Fruit fly (Drosophila melanogaster) whole organism, embryonic: ENCODE results near the gene ND-30.

Experiments used
- Abd-B ChIP-seq: fragments of 200-800 bp; sonication (Bioruptor generic); optimal IDR thresholded peaks from 2 replicates; lab custom pipeline; 2018; ENCODE audit warnings: missing biosample characterization, mild to moderate bottlenecking, missing genetic modification characterization, moderate library complexity
- Ada2b ChIP-seq: fragments of 200-800 bp; sonication (Bioruptor generic); IDR thresholded peaks from 2 replicates; pipeline ENCODE4 v1.3.6; 2022; ENCODE audit warnings: missing biosample characterization, missing genetic modification characterization
- Antp ChIP-seq: fragments of 200-800 bp; sonication (Bioruptor generic); optimal IDR thresholded peaks from 3 replicates; lab custom pipeline; 2016; ENCODE audit warnings: missing biosample characterization, missing genetic modification characterization
- Awh ChIP-seq: fragments of 200-800 bp; sonication (Bioruptor generic); IDR thresholded peaks from 2 replicates; pipeline ENCODE4, ENCODE4 v1.3.6; 2022; ENCODE audit warnings: missing biosample characterization, missing genetic modification characterization
- Blimp-1 ChIP-seq: fragments of 200-800 bp; sonication (Bioruptor generic); optimal IDR thresholded peaks from 3 replicates; lab custom pipeline; 2018; ENCODE audit warnings: missing biosample characterization, missing genetic modification characterization, mild to moderate bottlenecking, moderate library complexity, missing genetic modification reagents
- CG1024 ChIP-seq: fragments of 200-800 bp; sonication (Bioruptor generic); IDR thresholded peaks from 2 replicates; pipeline ENCODE4 v1.3.6; 2022; ENCODE audit warnings: missing biosample characterization, missing genetic modification characterization
- CG10321 ChIP-seq: fragments of 200-800 bp; sonication (Bioruptor generic); IDR thresholded peaks from 2 replicates; pipeline ENCODE4 v1.3.6; 2022; ENCODE audit warnings: missing biosample characterization, missing genetic modification characterization
- CG12155 ChIP-seq: fragments of 200-800 bp; sonication (Bioruptor generic); optimal IDR thresholded peaks from 3 replicates; lab custom pipeline; 2016; ENCODE audit warnings: missing biosample characterization, missing genetic modification characterization
- CG1233 ChIP-seq: fragments of 200-800 bp; sonication (Bioruptor generic); optimal IDR thresholded peaks from 4 replicates; lab custom pipeline; 2018; ENCODE audit warnings: missing biosample characterization, mild to moderate bottlenecking, missing genetic modification characterization
- CG13296 ChIP-seq: fragments of 200-800 bp; sonication (Bioruptor generic); optimal IDR thresholded peaks from 3 replicates; lab custom pipeline; 2018; ENCODE audit warnings: missing biosample characterization, mild to moderate bottlenecking, missing genetic modification characterization
- CG14965 ChIP-seq: fragments of 200-800 bp; sonication (Bioruptor generic); optimal IDR thresholded peaks from 2 replicates; lab custom pipeline; 2016; ENCODE audit warnings: missing biosample characterization, missing genetic modification characterization, borderline replicate concordance
- CG15479 ChIP-seq: fragments of 200-800 bp; sonication (Bioruptor generic); optimal IDR thresholded peaks from 3 replicates; lab custom pipeline; 2019; ENCODE audit warnings: missing biosample characterization, mild to moderate bottlenecking, missing genetic modification characterization, moderate library complexity
- CG15514 ChIP-seq: fragments of 200-800 bp; sonication (Bioruptor generic); optimal IDR thresholded peaks from 3 replicates; lab custom pipeline; 2017; ENCODE audit warnings: missing biosample characterization, missing genetic modification characterization, mild to moderate bottlenecking, moderate library complexity, missing genetic modification reagents
- CG18476 ChIP-seq: fragments of 200-800 bp; sonication (Bioruptor generic); optimal IDR thresholded peaks from 2 replicates; lab custom pipeline; 2016; ENCODE audit warnings: missing biosample characterization, mild to moderate bottlenecking, missing genetic modification characterization
- CG2116 ChIP-seq: fragments of 200-800 bp; sonication (Bioruptor generic); optimal IDR thresholded peaks from 3 replicates; lab custom pipeline; 2018; ENCODE audit warnings: missing biosample characterization, mild to moderate bottlenecking, missing genetic modification characterization
- CG2875 ChIP-seq: fragments of 200-800 bp; sonication (Bioruptor generic); optimal IDR thresholded peaks from 2 replicates; lab custom pipeline; 2017; ENCODE audit warnings: missing biosample characterization, mild to moderate bottlenecking, missing genetic modification characterization, missing genetic modification reagents
- CG3065 ChIP-seq: fragments of 200-800 bp; sonication (Bioruptor generic); optimal IDR thresholded peaks from 2 replicates; lab custom pipeline; 2016; ENCODE audit warnings: missing biosample characterization, missing genetic modification characterization
- CG3281 ChIP-seq: fragments of 200-800 bp; sonication (Bioruptor generic); optimal IDR thresholded peaks from 3 replicates; lab custom pipeline; 2017; ENCODE audit warnings: missing biosample characterization, mild to moderate bottlenecking, missing genetic modification characterization
- CG33557 ChIP-seq: fragments of 200-800 bp; sonication (Bioruptor generic); optimal IDR thresholded peaks from 2 replicates; lab custom pipeline; 2019; ENCODE audit warnings: missing biosample characterization, mild to moderate bottlenecking, missing genetic modification characterization, moderate library complexity
- CG42726 ChIP-seq: fragments of 200-800 bp; sonication (Bioruptor generic); IDR thresholded peaks from 2 replicates; pipeline ENCODE4 v1.3.6; 2022; ENCODE audit warnings: missing biosample characterization, missing genetic modification characterization; ENCODE audit not compliant: partially characterized antibody
- CG4360 ChIP-seq: fragments of 200-800 bp; sonication (Bioruptor generic); IDR thresholded peaks from 2 replicates; pipeline ENCODE4 v1.3.6; 2022; ENCODE audit warnings: missing biosample characterization, missing genetic modification characterization
- CG4424 ChIP-seq: fragments of 200-800 bp; sonication (Bioruptor generic); optimal IDR thresholded peaks from 3 replicates; lab custom pipeline; 2016; ENCODE audit warnings: missing biosample characterization, missing genetic modification characterization
- CG7357 ChIP-seq: fragments of 200-800 bp; sonication (Bioruptor generic); IDR thresholded peaks from 3 replicates; pipeline ENCODE4 v1.3.6; 2022; ENCODE audit warnings: missing biosample characterization, missing genetic modification characterization
- CG8281 ChIP-seq: fragments of 200-800 bp; sonication (Bioruptor generic); optimal IDR thresholded peaks from 2 replicates; lab custom pipeline; 2018; ENCODE audit warnings: missing biosample characterization, mild to moderate bottlenecking, missing genetic modification characterization, moderate library complexity
- CG8924 ChIP-seq: fragments of 200-800 bp; optimal IDR thresholded peaks from 3 replicates; lab custom pipeline; 2019; ENCODE audit warnings: missing biosample characterization, mild to moderate bottlenecking, missing genetic modification characterization, moderate library complexity
- CkIIα-i1 ChIP-seq: fragments of 200-800 bp; sonication (Bioruptor generic); IDR thresholded peaks from 2 replicates; pipeline ENCODE4 v1.3.6; 2022; ENCODE audit warnings: missing biosample characterization, missing genetic modification characterization
- Dip3 ChIP-seq: fragments of 200-800 bp; sonication (Bioruptor generic); optimal IDR thresholded peaks from 3 replicates; lab custom pipeline; 2016; ENCODE audit warnings: missing biosample characterization, missing genetic modification characterization
- HLH54F ChIP-seq: fragments of 200-800 bp; sonication (Bioruptor generic); optimal IDR thresholded peaks from 3 replicates; lab custom pipeline; 2016; ENCODE audit warnings: missing biosample characterization, missing genetic modification characterization
- MESR4 ChIP-seq: fragments of 200-800 bp; sonication (Bioruptor generic); optimal IDR thresholded peaks from 2 replicates; lab custom pipeline; 2018; ENCODE audit warnings: missing biosample characterization, mild to moderate bottlenecking, missing genetic modification characterization, moderate library complexity
- Med ChIP-seq: fragments of 200-800 bp; sonication (Bioruptor generic); peaks from one replicate; lab custom pipeline; 2016; ENCODE audit warnings: missing biosample characterization, missing genetic modification characterization, mild to moderate bottlenecking, inconsistent platforms, moderate library complexity
- NFAT ChIP-seq: fragments of 200-800 bp; sonication (Bioruptor generic); IDR thresholded peaks from 2 replicates; pipeline ENCODE4 v1.3.6; 2022; ENCODE audit warnings: missing biosample characterization, missing genetic modification characterization
- NfI ChIP-seq: fragments of 200-800 bp; sonication (Bioruptor generic); optimal IDR thresholded peaks from 3 replicates; lab custom pipeline; 2018; ENCODE audit warnings: missing biosample characterization, mild to moderate bottlenecking, missing genetic modification characterization, moderate library complexity
- Six4 ChIP-seq: fragments of 200-800 bp; sonication (Bioruptor generic); optimal IDR thresholded peaks from 2 replicates; lab custom pipeline; 2016; ENCODE audit warnings: missing biosample characterization, missing genetic modification characterization
- Usf ChIP-seq: fragments of 200-800 bp; sonication (Bioruptor generic); optimal IDR thresholded peaks from 2 replicates; lab custom pipeline; 2017; ENCODE audit warnings: missing genotype, missing biosample characterization, missing genetic modification characterization
- Vsx1 ChIP-seq: fragments of 200-800 bp; sonication (Bioruptor generic); optimal IDR thresholded peaks from 2 replicates; lab custom pipeline; 2017; ENCODE audit warnings: missing biosample characterization, mild to moderate bottlenecking, missing genetic modification characterization, missing genetic modification reagents
- ato ChIP-seq: fragments of 200-800 bp; sonication (Bioruptor generic); IDR thresholded peaks from 2 replicates; pipeline ENCODE4 v1.3.6; 2022; ENCODE audit warnings: missing biosample characterization, missing genetic modification characterization; ENCODE audit not compliant: partially characterized antibody
- gem ChIP-seq: fragments of 200-800 bp; sonication (Bioruptor generic); optimal IDR thresholded peaks from 2 replicates; lab custom pipeline; 2019; ENCODE audit warnings: missing biosample characterization, mild to moderate bottlenecking, missing genetic modification characterization, moderate library complexity
- gro ChIP-seq: fragments of 200-800 bp; sonication (Bioruptor generic); optimal IDR thresholded peaks from 2 replicates; lab custom pipeline; 2016; ENCODE audit warnings: missing biosample characterization, missing genetic modification characterization
- inv ChIP-seq: fragments of 200-800 bp; sonication (Bioruptor generic); IDR thresholded peaks from 2 replicates; pipeline ENCODE4 v1.3.6; 2022; ENCODE audit warnings: missing biosample characterization, missing genetic modification characterization; ENCODE audit not compliant: partially characterized antibody
- kah ChIP-seq: fragments of 200-800 bp; sonication (Bioruptor generic); optimal IDR thresholded peaks from 2 replicates; lab custom pipeline; 2018; ENCODE audit warnings: missing biosample characterization, mild to moderate bottlenecking, missing genetic modification characterization
- kni ChIP-seq: fragments of 200-800 bp; sonication (Bioruptor generic); optimal IDR thresholded peaks from 3 replicates; lab custom pipeline; 2017; ENCODE audit warnings: mild to moderate bottlenecking, missing biosample characterization, missing genetic modification reagents, missing genetic modification characterization
- lbe ChIP-seq: fragments of 200-800 bp; sonication (Bioruptor generic); optimal IDR thresholded peaks from 2 replicates; lab custom pipeline; 2016; ENCODE audit warnings: missing biosample characterization, mild to moderate bottlenecking, missing genetic modification characterization
- otp ChIP-seq: fragments of 200-800 bp; sonication (Bioruptor generic); IDR thresholded peaks from 3 replicates; pipeline ENCODE4, ENCODE4 v1.3.6; 2022; ENCODE audit warnings: missing biosample characterization, missing genetic modification characterization
- pzg ChIP-seq: fragments of 200-800 bp; sonication (Bioruptor generic); optimal IDR thresholded peaks from 3 replicates; lab custom pipeline; 2018; ENCODE audit warnings: missing biosample characterization, mild to moderate bottlenecking, missing genetic modification characterization, moderate library complexity
- schlank ChIP-seq: fragments of 200-800 bp; sonication (Bioruptor generic); optimal IDR thresholded peaks from 2 replicates; lab custom pipeline; 2018; ENCODE audit warnings: missing biosample characterization, mild to moderate bottlenecking, missing genetic modification characterization
- ssp ChIP-seq: fragments of 200-800 bp; sonication (Bioruptor generic); IDR thresholded peaks from 2 replicates; pipeline ENCODE4 v1.3.6; 2022; ENCODE audit warnings: missing biosample characterization, missing genetic modification characterization
- stwl ChIP-seq: fragments of 200-800 bp; sonication (Bioruptor generic); optimal IDR thresholded peaks from 3 replicates; lab custom pipeline; 2018; ENCODE audit warnings: missing biosample characterization, mild to moderate bottlenecking, missing genetic modification characterization, moderate library complexity

The ND-30 gene

DNA sequence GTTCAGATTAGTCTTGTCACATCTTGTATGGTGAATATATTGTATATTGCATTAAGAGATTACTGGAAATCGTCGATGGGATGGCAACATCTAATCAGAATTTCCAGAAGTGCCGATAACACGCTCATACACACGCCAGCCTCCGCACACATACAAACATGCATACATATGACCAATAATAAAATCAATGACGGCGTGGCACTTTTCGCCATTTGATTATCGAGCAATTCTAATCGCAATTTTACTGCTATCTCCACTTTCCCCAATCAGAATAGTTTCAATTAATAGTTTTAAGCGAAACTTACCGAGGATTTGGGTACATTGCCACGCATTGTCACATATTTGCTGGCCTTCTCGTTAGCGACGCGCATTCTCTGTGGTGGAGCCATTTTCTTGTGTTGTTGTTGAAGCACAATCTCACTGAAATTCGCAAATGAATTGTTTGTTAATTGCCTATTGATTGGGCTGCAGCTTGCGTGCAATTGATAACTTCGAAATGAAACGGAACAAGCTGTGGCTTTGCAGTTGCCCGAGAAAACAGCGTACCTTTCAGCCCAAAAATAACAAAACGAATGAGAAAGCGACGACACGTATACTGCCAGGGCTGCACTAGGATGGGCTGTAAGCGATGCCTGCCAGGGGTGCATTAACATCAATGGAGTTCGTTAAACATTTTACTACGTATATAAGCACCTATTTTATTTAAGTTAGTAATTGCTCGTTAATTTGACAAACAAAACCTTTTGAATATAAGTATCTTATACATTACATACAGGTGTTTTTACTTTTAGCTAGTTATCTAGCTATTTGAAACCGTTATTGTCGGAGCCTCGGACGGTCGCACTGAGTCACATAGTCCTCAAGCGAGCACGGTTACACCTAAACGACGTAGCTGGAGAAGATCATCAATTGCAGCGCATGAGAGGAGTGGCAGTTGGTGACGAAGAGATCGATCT, 39.3 kb upstream of the ND-30 start, which contains the start of the genes CG32276 and gry (continued):
- peak; percentile 54; the same call in 1 of the 3 replicates for TF ChIP-seq otp (GFP tag; lab: Robert Waterston, UW)
- TF ChIP-seq CG1024 (GFP tag; lab: Robert Waterston, UW), result peak; percentile 46; the same call in 1 of the 2 replicates
- TF ChIP-seq Ada2b (GFP tag; lab: Robert Waterston, UW), result peak; percentile 72
- TF ChIP-seq CG18476 (GFP tag; lab: Kevin White, UChicago), result peak; percentile 71
- TF ChIP-seq gro, result no peak
- peak; percentile 89 for TF ChIP-seq MESR4 (GFP tag; lab: Kevin White, UChicago)
- peak; percentile 46 for TF ChIP-seq ssp (GFP tag; lab: Robert Waterston, UW)
- TF ChIP-seq Six4, result peak; percentile 69
- TF ChIP-seq CG10321 (GFP tag; lab: Robert Waterston, UW), result no peak
- TF ChIP-seq gem (tag; lab: Kevin White, UChicago), result no peak
- peak; percentile 55; the same call in 1 of the 2 replicates for TF ChIP-seq CG4360
- peak; percentile 46; the same call in 1 of the 3 replicates for TF ChIP-seq CG7357
- TF ChIP-seq CG12155 (GFP tag; lab: Kevin White, UChicago), result peak; percentile 86
- no peak for TF ChIP-seq Blimp-1 (GFP tag; lab: Kevin White, UChicago)
- peak; percentile 50 for TF ChIP-seq CG3065 (GFP tag; lab: Kevin White, UChicago)
- peak; percentile 73 for TF ChIP-seq NfI (GFP tag; lab: Kevin White, UChicago)
- TF ChIP-seq pzg (GFP tag; lab: Kevin White, UChicago), result peak; percentile 93
- peak; percentile 40 for TF ChIP-seq CG8281 (tag; lab: Kevin White, UChicago)
- TF ChIP-seq NFAT (GFP tag; lab: Robert Waterston, UW), result peak; percentile 75
- no peak for TF ChIP-seq ato (GFP tag; lab: Robert Waterston, UW)
- peak; percentile 54 for TF ChIP-seq CG33557 (GFP tag; lab: Kevin White, UChicago)
- TF ChIP-seq CG1233 (GFP tag; lab: Kevin White, UChicago), result peak; percentile 67
- TF ChIP-seq inv (GFP tag; lab: Robert Waterston, UW), result peak; percentile 15; the same call in 1 of the 2 replicates
- TF ChIP-seq CG2875, result no peak
- no peak for TF ChIP-seq schlank
- TF ChIP-seq CG3281 (GFP tag; lab: Kevin White, UChicago), result peak; percentile 83
- peak; percentile 73 for TF ChIP-seq lbe (GFP tag; lab: Kevin White, UChicago)
- TF ChIP-seq CG15514 (GFP tag; lab: Kevin White, UChicago), result peak; percentile 91
- no peak for TF ChIP-seq Vsx1 (GFP tag; lab: Kevin White, UChicago)
- TF ChIP-seq CG15479 (GFP tag; lab: Kevin White, UChicago), result no peak
- no peak for TF ChIP-seq kni
- peak; percentile 43 for TF ChIP-seq Abd-B (GFP tag; lab: Kevin White, UChicago)
- TF ChIP-seq Awh (GFP tag; lab: Robert Waterston, UW), result no peak
- TF ChIP-seq CG8924 (tag; lab: Kevin White, UChicago), result peak; percentile 82
- no peak for TF ChIP-seq CG14965
- TF ChIP-seq CG42726, result no peak
- peak; percentile 85 for TF ChIP-seq HLH54F (GFP tag; lab: Kevin White, UChicago)
- peak; percentile 85 for TF ChIP-seq CG4424
- TF ChIP-seq stwl, result peak; percentile 60
- peak; percentile 71 for TF ChIP-seq Dip3 (GFP tag; lab: Kevin White, UChicago)
- peak; percentile 65 for TF ChIP-seq CG13296 (GFP tag; lab: Kevin White, UChicago)
- no peak for TF ChIP-seq kah
- TF ChIP-seq Antp, result peak; percentile 79
- TF ChIP-seq CkIIα-i1 (GFP tag; lab: Robert Waterston, UW), result no peak
- peak; percentile 93 for TF ChIP-seq CG2116 (GFP tag; lab: Kevin White, UChicago)
- TF ChIP-seq Usf, result peak; percentile 11
- peak; percentile 97 for TF ChIP-seq Med (GFP tag; lab: Kevin White, UChicago)
